Worm (Caenorhabditis elegans): ENCODE measurements around the gene fbxb-25.

DNA sequence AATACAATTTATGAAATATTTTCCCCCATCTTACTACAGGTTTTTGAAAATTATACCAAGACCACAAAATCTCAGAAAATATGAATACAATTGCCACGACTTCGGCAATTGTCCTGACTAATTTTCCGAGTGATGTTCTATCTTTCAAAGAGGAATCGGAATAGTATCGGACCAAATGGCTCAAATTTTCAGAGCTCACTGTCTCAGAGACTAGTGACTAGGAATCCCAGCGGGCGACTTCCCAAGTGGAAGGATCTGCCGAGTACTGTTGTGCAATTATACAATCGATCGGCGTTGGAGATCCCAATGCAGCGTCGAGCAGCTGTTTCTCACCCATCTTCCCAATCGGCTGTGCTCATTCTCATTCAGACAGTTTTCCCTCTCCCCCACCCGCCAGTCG is 41.9 kb downstream of the fbxb-25 start, which contains the start of gene F45C12.17:
- no peak for TF ChIP-seq nhr-12 (tag; optimal IDR thresholded peaks at IDR 0.05)
- TF ChIP-seq snpc-4 (tag; optimal IDR thresholded peaks at IDR 0.05) = no peak
- TF ChIP-seq nhr-76 (tag; optimal IDR thresholded peaks at IDR 0.05) = no peak
- no peak for TF ChIP-seq cnd-1 (tag; optimal IDR thresholded peaks at IDR 0.05)
- TF ChIP-seq unc-39 (tag; optimal IDR thresholded peaks at IDR 0.05) = no peak
- no peak for TF ChIP-seq lin-13 (tag; optimal IDR thresholded peaks at IDR 0.05)
- no peak for TF ChIP-seq ham-2 (GFP tag; optimal IDR thresholded peaks at IDR 0.05)
- no peak for TF ChIP-seq lsy-2 (tag; optimal IDR thresholded peaks at IDR 0.05)
- no peak for TF ChIP-seq pha-4 (tag; optimal IDR thresholded peaks at IDR 0.05)
- TF ChIP-seq unc-62 (GFP tag; optimal IDR thresholded peaks at IDR 0.05) = no peak
- no peak for TF ChIP-seq elt-3 (tag; optimal IDR thresholded peaks at IDR 0.05)
